Fruit fly (Drosophila melanogaster) whole organism, larva: ENCODE data around the gene Sp1.

ENCODE experiments used
- noc ChIP-seq: fragments of 200-800 bp; sonication (Bioruptor generic); optimal IDR thresholded peaks from 3 replicates; lab custom pipeline; 2019; ENCODE audit warnings: missing biosample characterization, mild to moderate bottlenecking, missing genetic modification characterization, moderate library complexity

Sp1 gene

DNA sequence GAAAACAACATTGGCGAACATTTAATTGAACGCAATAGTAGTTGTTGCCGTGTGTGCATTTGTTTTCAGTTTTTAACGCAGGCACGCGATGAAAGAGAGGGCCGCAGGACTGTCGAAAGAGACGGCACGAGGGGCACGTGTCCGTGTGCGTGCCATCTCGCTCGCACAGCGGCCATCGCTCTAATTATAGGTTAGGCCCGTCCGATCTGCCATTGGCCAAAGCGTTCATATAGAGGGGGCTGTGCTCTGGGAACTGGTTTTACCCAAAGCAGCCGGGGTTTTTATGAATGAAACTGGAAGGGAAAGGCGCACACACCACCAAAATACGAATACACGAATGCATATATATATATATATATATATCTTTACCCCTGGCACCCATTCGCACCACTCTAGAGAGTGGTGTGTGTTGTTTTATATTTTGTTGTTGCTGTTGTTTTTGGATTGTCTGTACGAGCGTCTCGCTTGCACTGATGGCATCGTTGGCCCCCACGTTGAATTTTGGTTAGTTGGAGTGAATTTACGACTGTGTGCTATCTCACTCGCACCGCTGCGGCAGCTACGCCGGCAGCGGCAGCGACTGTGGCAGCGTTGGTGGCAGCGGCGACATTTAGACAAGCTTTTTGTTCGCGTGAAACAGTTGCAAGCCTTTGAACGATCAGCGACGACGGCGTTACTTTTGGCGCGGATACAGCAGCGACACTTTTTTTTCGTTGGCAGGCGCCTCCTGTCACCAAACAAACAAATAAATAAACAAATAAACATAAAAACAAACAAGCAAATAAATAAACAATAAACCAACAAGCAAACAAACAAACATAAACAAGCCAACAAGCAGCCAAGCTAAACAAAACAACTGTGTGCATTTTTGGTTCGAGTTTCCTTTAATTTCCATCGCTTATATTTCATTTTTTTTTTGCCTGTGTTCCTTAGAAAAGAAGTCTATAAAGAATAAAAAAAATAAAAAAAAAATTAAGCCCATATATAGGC lies at the start of gene Sp1:
Gene Sp1, plus strand, starts transcription at position 636 of the 990 bp plus-strand sequence.
- TF ChIP-seq noc = no peak

DNA sequence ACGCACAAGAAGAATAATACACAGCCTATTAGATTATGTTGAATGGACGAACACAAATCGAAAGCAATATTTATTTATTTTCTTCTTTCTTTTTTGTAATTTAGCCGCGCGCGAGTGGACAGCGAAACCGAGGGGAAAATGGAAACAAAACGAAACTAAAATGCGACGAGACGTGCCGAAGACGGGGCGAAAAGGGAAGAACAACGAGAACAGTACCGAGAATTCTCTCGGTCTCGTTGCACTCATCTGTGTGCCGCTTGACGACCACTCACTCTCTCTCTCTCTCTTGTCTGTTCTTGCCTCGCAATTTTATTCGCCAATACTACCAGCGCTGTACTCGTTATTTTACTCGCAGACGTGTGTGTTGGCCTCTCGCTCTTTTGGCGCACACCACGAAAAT lies 45.3 kb upstream of the Sp1 start:
- TF ChIP-seq noc = no peak

DNA sequence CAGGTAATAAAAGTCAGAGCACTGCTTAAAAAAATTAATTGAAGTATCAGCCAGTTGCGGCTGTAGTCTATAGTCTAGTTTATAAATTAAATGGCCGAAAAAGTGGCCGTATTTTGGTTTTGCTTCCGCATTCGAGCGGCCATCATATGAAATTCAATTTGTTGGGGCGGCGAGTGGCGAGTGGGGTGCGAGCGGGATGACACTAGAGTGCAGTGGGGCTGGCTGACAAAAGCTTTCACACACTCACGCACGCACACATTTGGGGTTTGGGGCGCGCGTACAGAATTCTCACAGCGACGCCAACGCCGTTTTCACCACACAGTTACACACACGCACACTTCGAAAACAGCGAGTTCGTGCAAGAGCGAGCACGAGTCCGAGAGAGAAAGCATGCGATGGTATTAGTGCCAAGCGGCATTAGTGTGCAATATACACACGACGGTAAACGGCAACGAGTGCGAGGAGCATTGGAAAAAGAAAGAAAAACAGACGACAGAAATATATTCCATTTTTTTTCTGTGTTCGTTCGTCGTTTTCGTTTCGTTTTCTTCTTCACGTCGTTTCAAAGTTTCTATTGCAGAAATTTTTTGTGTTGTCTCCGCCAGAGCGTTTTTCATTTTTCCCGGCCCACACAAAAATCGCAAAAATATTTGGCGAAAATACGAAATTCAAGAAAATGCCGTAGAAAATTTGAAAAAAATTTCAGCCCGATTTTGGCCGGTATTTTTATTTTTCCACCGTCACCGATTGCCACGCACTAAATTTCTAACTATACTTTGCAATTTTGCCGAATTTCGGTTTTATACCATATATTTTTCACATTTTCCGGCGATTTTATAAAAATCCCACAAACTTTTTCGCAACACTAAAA lies 44.5 kb upstream of the Sp1 start:
- TF ChIP-seq noc = no peak

DNA sequence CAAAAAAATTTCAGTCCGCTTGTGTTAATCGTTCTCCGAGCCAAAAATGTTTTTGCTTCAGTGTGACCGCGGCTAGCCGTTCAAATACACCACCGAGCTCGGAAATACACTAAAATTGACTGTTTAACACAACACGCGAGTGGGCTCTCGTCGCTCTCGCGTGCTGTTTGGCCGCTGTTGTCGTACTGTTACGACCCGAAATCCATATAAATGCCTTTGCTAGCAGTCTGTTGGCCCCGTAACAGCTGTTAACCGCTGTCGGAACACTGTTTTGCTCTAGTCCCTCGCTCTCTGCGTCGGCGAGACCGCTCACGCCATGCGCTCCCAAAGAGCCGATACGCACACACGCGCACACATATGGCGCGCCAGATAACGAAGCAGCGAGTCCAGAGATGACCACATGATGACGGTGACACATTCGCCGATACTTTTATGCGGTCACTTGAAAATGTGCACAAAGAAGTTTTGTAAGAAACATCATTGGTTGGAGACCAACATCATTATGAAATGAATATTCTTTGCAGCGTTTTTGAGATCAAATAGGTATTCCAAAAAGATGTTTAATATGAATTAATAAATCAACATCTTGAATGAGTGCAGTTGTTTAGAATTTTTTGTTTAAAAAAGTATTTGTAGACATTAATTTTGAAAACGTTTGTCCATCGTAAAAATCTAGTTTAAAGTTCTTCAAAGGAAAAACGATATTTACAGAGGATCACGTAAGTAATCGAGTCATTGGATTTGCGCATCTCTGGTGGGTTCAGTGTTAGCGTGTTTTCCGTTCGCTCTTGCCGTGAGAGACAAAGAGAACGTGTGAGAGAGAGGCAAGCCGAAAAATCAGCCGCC lies 43.7 kb upstream of the Sp1 start:
- peak; percentile 74 for TF ChIP-seq noc

DNA sequence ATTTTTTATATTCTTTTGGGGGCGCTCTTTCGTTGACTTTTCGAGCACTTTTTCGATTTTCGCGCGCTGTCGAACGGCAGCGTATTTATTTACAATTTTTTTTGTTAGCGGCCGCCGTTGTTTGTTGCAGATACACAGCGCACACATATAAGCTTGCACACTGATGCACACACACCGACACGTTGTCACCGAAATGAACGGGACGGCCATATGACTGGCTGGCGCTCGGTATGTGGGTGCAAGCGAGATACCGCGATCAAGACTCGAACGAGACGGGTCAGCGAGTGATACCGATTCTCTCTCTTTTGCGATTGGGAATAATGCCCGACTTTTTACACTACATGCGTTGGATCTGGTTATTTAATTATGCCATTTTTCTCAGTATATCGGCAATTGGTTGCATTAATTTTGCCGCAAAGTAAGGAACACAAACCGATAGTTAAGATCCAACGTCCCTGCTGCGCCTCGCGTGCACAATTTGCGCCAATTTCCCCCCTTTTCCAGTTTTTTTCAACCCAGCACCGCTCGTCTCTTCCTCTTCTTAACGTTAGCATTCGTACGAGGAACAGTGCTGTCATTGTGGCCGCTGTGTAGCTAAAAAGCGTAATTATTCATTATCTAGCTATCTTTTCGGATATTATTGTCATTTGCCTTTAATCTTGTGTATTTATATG lies 42.8 kb upstream of the Sp1 start, which contains the start of gene nej:
Gene nej, minus strand, starts transcription at position 521 of the 674 bp plus-strand sequence.
- no peak for TF ChIP-seq noc

DNA sequence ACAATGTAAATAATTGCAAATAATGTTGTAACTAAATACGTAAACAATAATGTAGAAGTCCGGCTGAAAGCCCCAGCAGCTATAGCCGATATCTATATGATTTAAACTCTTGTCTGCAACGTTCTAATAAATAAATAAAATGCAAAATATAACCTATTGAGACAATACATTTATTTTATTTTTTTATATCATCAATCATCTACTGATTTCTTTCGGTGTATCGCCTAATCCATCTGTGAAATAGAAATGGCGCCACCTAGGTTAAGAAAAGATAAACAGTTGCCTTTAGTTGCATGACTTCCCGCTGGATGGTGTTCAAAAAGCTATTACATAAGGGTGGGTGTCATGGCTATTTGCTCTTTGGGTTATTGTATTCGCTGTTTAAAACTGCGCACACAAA lies 41.8 kb upstream of the Sp1 start:
- TF ChIP-seq noc = peak; percentile 89

DNA sequence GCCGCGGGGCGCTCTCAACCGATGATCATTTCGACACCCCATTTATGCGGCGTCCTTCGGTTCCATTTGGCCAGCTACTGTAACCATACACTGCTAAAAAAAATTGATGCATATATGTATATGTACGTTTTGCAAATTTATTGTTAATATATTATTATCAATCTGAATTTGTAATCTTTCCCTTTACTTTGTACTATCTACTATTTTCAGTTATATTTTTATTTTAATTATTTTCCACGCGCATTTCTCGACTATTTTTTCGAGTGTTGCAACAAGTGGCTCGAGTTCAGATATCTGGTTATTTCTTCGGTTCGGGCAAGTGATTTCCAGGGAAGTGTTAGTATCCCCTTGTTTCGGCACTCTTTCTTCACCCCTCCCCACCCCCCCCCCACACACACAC lies 40.3 kb upstream of the Sp1 start:
- no peak for TF ChIP-seq noc

DNA sequence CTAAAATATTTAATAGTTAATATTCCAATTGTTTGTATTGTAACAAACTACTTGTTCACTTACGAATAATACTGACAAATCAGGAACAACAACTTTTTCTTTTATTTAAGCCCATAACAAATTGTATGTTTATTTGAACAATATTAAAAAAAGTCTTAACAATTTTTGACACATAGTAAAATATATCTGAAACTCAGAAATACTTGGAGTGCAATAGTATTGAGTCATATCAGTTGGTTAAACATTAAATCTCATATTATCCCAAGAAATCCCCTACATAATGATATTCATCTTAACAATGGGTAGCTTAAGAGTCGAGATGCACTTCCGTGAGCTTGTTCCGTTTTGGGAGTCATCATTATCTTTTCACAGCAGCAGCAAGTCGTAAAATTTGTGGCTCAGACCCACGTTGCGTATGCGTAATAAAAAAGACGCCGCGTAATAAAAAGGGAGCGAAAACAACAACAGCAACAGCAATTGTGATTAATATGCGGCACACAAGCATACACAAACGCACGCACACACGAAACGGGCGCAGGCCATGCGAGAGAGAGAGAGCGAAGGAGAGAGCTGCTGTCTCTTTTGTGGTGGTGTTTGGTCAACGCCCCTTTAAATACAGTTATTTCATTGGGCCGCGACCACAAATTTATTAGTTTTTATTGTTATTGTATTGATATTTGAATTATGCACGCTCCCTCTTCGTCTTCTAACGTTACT lies 37.0 kb upstream of the Sp1 start:
- TF ChIP-seq noc = no peak

DNA sequence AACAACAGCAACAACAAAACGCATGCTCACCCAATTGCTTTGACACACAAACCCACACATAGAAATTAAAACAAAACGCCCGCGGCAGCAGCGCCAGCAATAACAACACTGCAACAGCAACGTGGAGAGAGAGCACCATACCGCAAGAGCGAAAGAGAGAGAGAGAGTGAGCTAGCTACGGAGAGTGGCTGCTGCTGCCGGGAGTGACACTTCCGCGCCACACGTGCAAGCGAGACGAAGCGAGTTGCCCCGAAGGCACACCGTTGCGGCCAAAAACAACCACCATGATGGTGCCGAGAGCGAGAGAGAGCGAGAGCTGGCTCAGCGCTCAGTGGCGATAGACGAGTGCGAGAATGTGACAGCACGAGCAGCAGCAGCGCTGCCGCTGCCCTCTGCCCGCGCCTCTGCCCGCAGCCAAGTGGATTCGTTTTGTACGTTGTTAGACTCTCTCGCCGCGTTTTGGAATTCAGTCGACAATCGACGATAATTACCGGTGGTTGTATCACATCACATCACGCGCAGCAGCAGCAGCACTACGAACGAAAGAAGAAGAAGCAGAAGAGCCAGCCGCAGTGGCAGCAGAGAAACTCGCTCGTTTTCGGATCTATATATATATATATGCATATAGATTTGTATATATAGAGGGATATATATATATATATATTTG lies 35.6 kb upstream of the Sp1 start, which contains the start of gene btd:
Gene btd, plus strand, starts transcription at position 467 of the 667 bp plus-strand sequence.
- TF ChIP-seq noc = no peak

DNA sequence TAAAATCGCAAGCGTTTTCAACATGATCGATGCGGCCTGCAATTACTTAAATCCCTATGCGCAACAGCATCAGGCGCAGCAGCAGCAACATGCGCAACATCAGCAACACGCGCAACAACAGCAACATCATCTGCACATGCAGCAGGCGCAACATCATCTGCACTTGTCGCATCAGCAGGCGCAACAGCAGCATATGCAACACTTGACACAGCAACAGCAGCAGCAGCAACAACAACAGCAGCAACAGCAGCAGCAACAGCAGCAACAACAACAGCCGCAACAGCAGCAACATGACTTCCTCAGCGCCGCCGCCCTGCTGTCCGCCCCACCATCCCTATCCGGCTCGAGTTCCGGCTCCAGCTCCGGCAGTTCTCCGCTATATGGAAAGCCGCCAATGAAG lies 34.8 kb upstream of the Sp1 start:
- TF ChIP-seq noc = no peak

DNA sequence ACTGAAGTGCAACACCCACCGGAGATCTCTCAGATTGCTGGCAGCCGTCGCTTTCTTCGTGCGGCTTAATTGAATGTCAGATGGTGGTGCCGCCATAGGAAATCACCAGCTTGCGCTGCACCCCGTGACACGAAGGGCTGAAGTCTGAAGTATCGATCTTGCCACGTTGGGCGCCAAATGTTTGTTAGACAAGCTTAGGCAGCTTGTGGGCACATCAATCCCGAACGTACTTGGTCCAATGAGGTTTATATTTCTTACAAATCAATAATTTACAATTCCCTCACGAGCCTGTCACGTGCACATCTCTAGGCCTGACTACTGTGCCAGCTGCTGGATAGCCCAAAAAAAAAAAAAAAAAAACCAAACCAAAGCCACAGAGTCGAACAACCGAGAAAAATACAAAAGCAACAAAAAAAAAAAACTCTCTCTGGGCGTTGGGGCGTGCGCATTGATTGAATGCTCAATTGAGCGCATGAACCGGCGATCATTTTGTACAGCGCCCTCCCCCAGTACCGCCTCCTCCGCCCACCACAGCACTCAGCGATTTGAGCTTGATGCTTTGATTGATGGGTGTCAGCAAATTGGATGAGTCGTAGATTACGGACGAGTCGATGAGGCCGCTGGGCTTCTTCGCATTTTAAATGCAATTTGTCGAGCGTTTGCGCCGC lies 21.5 kb upstream of the Sp1 start:
- no peak for TF ChIP-seq noc

DNA sequence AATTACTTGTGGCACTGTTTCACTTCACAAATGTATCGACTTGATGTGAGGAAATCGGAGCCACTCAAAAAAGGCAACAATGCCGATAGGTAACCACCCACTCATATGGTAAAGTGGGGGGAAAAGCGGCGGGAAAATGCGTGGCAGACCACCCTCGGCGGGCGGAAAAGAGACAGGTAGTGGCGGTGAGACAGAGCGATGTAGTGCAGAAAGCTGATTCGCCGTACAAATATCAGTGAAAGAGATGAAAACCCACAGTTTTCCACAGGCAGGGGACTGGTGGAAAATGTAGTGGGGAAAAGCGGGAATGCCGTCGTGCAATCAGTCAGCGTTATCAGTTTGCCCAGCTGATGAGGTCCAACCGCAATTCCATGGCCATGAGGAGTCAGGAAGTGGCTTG lies 2.1 kb upstream of the Sp1 start:
- no peak for TF ChIP-seq noc

DNA sequence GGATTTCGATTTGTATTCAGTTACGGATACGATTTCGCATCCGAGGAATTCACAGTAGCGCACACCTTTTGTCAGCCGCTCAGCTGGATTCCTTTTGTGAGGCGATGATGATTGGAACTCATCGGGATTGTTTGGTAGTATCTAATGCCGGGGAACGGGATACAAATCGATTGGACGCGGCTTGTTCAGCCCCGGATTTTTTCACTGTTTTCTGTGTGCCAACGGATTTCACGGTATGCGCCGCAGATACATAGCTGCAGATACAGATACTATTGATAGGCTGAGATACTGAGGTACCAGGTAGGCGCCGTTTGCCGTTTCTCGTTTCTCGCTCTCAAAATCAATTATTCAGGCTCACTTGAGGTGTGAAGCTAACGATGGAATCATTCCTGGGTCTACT lies 2.1 kb downstream of the Sp1 start:
- TF ChIP-seq noc = no peak

DNA sequence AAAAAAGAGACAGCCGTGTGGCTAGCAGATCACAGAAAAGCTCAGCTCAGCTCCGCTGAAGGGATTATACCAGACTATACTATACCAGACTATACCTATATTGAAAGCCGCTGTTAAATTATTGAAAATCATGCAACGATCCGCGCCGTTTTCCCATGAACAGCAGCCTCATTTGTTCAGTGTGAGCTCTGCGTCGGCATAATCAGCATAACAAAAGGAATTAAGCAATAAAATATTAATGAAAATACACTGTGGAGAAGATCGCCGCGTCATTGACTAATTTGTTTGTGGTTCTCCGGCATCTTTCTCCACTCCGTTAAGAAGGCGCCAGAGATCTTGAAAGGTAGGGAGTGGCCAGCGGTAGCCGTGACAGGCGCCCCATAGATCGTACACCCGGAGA lies 3.7 kb downstream of the Sp1 start:
- no peak for TF ChIP-seq noc
